Fruit fly (Drosophila melanogaster) whole organism, embryonic: ENCODE measurements around the gene CG2278.
A peak's percentile ranks its signal among the peaks of the same experiment; 100 is the strongest.

Source experiments
- Adf1 ChIP-seq: fragments of 200-800 bp; sonication (Bioruptor generic); IDR thresholded peaks from 2 replicates; pipeline ENCODE4 v1.3.6; 2022; ENCODE audit warnings: missing biosample characterization, missing genetic modification characterization
- CG11504 ChIP-seq: fragments of 200-800 bp; sonication (Bioruptor generic); optimal IDR thresholded peaks from 3 replicates; lab custom pipeline; 2019; ENCODE audit warnings: missing biosample characterization, mild to moderate bottlenecking, missing genetic modification characterization, moderate library complexity
- CG11695 ChIP-seq: fragments of 200-800 bp; sonication (Bioruptor generic); IDR thresholded peaks from 3 replicates; pipeline ENCODE4 v1.3.6; 2022; ENCODE audit warnings: missing biosample characterization, missing genetic modification characterization
- CG12391 ChIP-seq: fragments of 200-800 bp; sonication (Bioruptor generic); optimal IDR thresholded peaks from 3 replicates; lab custom pipeline; 2018; ENCODE audit warnings: missing biosample characterization, mild to moderate bottlenecking, missing genetic modification characterization, moderate library complexity
- CG13424 ChIP-seq: fragments of 200-800 bp; sonication (Bioruptor generic); optimal IDR thresholded peaks from 2 replicates; lab custom pipeline; 2019; ENCODE audit warnings: missing biosample characterization, mild to moderate bottlenecking, missing genetic modification characterization, moderate library complexity
- CG13624 ChIP-seq: fragments of 200-800 bp; sonication (Bioruptor generic); optimal IDR thresholded peaks from 2 replicates; lab custom pipeline; 2016; ENCODE audit warnings: missing biosample characterization, missing genetic modification characterization
- CG16779 ChIP-seq: fragments of 200-800 bp; sonication (Bioruptor generic); IDR thresholded peaks from 2 replicates; pipeline ENCODE4 v1.3.6; 2022; ENCODE audit warnings: missing biosample characterization, missing genetic modification characterization
- CG17361 ChIP-seq: fragments of 200-800 bp; sonication (Bioruptor generic); IDR thresholded peaks from 3 replicates; pipeline ENCODE4 v1.3.6; 2022; ENCODE audit warnings: missing biosample characterization, missing genetic modification characterization
- CG18599 ChIP-seq: fragments of 200-800 bp; sonication (Bioruptor generic); optimal IDR thresholded peaks from 3 replicates; lab custom pipeline; 2017; ENCODE audit warnings: missing biosample characterization, missing genetic modification characterization, mild to moderate bottlenecking, moderate library complexity, missing genetic modification reagents
- CG2199 ChIP-seq: fragments of 200-800 bp; sonication (Bioruptor generic); IDR thresholded peaks from 3 replicates; pipeline ENCODE4 v1.3.6; 2022; ENCODE audit warnings: missing biosample characterization, missing genetic modification characterization
- CG32772 ChIP-seq: fragments of 200-800 bp; sonication (Bioruptor generic); IDR thresholded peaks from 2 replicates; pipeline ENCODE4 v1.3.6; 2022; ENCODE audit warnings: missing biosample characterization, missing genetic modification characterization
- CG3838 ChIP-seq: fragments of 200-800 bp; sonication (Bioruptor generic); optimal IDR thresholded peaks from 3 replicates; lab custom pipeline; 2016; ENCODE audit warnings: missing biosample characterization, missing genetic modification characterization
- CG3847 ChIP-seq: fragments of 200-800 bp; sonication (Bioruptor generic); IDR thresholded peaks from 2 replicates; pipeline ENCODE4 v1.3.6; 2022; ENCODE audit warnings: missing biosample characterization, missing genetic modification characterization
- CG42726 ChIP-seq: fragments of 200-800 bp; sonication (Bioruptor generic); IDR thresholded peaks from 2 replicates; pipeline ENCODE4 v1.3.6; 2022; ENCODE audit warnings: missing biosample characterization, missing genetic modification characterization; ENCODE audit not compliant: partially characterized antibody
- CG4424 ChIP-seq: fragments of 200-800 bp; sonication (Bioruptor generic); optimal IDR thresholded peaks from 3 replicates; lab custom pipeline; 2016; ENCODE audit warnings: missing biosample characterization, missing genetic modification characterization
- CG4617 ChIP-seq: fragments of 200-800 bp; sonication (Bioruptor generic); optimal IDR thresholded peaks from 3 replicates; lab custom pipeline; 2016; ENCODE audit warnings: missing biosample characterization, missing genetic modification characterization, borderline replicate concordance
- CG4707 ChIP-seq: fragments of 200-800 bp; sonication (Bioruptor generic); optimal IDR thresholded peaks from 2 replicates; lab custom pipeline; 2018; ENCODE audit warnings: missing biosample characterization, mild to moderate bottlenecking, missing genetic modification characterization, moderate library complexity
- CG6854 ChIP-seq: fragments of 200-800 bp; sonication (Bioruptor generic); optimal IDR thresholded peaks from 3 replicates; lab custom pipeline; 2017; ENCODE audit warnings: missing biosample characterization, mild to moderate bottlenecking, missing genetic modification characterization
- CG7556 ChIP-seq: fragments of 200-800 bp; sonication (Bioruptor generic); optimal IDR thresholded peaks from 2 replicates; lab custom pipeline; 2017; ENCODE audit warnings: missing biosample characterization, mild to moderate bottlenecking, missing genetic modification characterization
- CG9817 ChIP-seq: fragments of 200-800 bp; sonication (Bioruptor generic); optimal IDR thresholded peaks from 2 replicates; lab custom pipeline; 2018; ENCODE audit warnings: missing biosample characterization, mild to moderate bottlenecking, missing genetic modification characterization, moderate library complexity
- CG9932 ChIP-seq: fragments of 200-800 bp; sonication (Bioruptor generic); IDR thresholded peaks from 2 replicates; pipeline ENCODE4 v1.3.6; 2022; ENCODE audit warnings: missing biosample characterization, missing genetic modification characterization
- Dad ChIP-seq: fragments of 200-800 bp; sonication (Bioruptor generic); optimal IDR thresholded peaks from 3 replicates; lab custom pipeline; 2016; ENCODE audit warnings: missing biosample characterization, missing genetic modification characterization
- Deaf1 ChIP-seq: fragments of 200-800 bp; optimal IDR thresholded peaks from 3 replicates; lab custom pipeline; 2019; ENCODE audit warnings: missing biosample characterization, mild to moderate bottlenecking, missing genetic modification characterization, moderate library complexity
- Drgx ChIP-seq: fragments of 200-800 bp; sonication (Bioruptor generic); IDR thresholded peaks from 2 replicates; pipeline ENCODE4 v1.3.6; 2022; ENCODE audit warnings: missing biosample characterization, missing genetic modification characterization
- Eip74EF ChIP-seq, 2 experiments: fragments of 200-800 bp in 1 of 2; fragments of >200 bp in 1 of 2; sonication (Bioruptor generic) in 1 of 2; optimal IDR thresholded peaks; 2 replicates each; lab custom pipeline; 2017 to 2019; ENCODE audit warnings: missing biosample characterization in 2 of 2, missing genetic modification characterization in 2 of 2, mild to moderate bottlenecking in 1 of 2, moderate library complexity in 1 of 2
- Hand ChIP-seq: fragments of 200-800 bp; sonication (Bioruptor generic); optimal IDR thresholded peaks from 2 replicates; lab custom pipeline; 2017; ENCODE audit warnings: mild to moderate bottlenecking, missing biosample characterization, missing genetic modification reagents, missing genetic modification characterization
- NC2α ChIP-seq: fragments of 200-800 bp; sonication (Bioruptor generic); optimal IDR thresholded peaks from 2 replicates; lab custom pipeline; 2016; ENCODE audit warnings: missing biosample characterization, missing genetic modification characterization
- NfI ChIP-seq: fragments of 200-800 bp; sonication (Bioruptor generic); optimal IDR thresholded peaks from 3 replicates; lab custom pipeline; 2018; ENCODE audit warnings: missing biosample characterization, mild to moderate bottlenecking, missing genetic modification characterization, moderate library complexity
- Oli ChIP-seq: fragments of 200-800 bp; sonication (Bioruptor generic); optimal IDR thresholded peaks from 2 replicates; lab custom pipeline; 2018; ENCODE audit warnings: missing biosample characterization, mild to moderate bottlenecking, missing genetic modification characterization, moderate library complexity
- Optix ChIP-seq: fragments of 200-800 bp; sonication (Bioruptor generic); IDR thresholded peaks from 3 replicates; pipeline ENCODE4 v1.3.6; 2022; ENCODE audit warnings: missing biosample characterization, missing genetic modification characterization
- Sin3A ChIP-seq: fragments of >200 bp; optimal IDR thresholded peaks from 2 replicates; lab custom pipeline; 2018
- Ssrp ChIP-seq: fragments of 200-800 bp; sonication (Bioruptor generic); optimal IDR thresholded peaks from 2 replicates; lab custom pipeline; 2018; ENCODE audit warnings: missing biosample characterization, mild to moderate bottlenecking, missing genetic modification characterization, moderate library complexity
- Stat92E ChIP-seq, 3 experiments: fragments of >200 bp in 2 of 3; fragments of 200-800 bp in 1 of 3; sonication (Bioruptor generic) in 1 of 3; optimal IDR thresholded peaks; 2 replicates each; lab custom pipeline; 2017 to 2019; ENCODE audit warnings: missing biosample characterization in 3 of 3, missing genetic modification characterization in 3 of 3, mild to moderate bottlenecking in 1 of 3, moderate library complexity in 1 of 3
- YL-1 ChIP-seq: fragments of 200-800 bp; sonication (Bioruptor generic); optimal IDR thresholded peaks from 3 replicates; lab custom pipeline; 2017; ENCODE audit warnings: missing biosample characterization, mild to moderate bottlenecking, missing genetic modification characterization
- ase ChIP-seq: fragments of 200-800 bp; sonication (Bioruptor generic); IDR thresholded peaks from 3 replicates; pipeline ENCODE4 v1.3.6; 2022; ENCODE audit warnings: missing biosample characterization, missing genetic modification characterization
- dpn ChIP-seq, 2 experiments: fragments of 200-800 bp; sonication (Bioruptor generic); optimal IDR thresholded peaks; 3 replicates each; lab custom pipeline; 2016; ENCODE audit warnings: missing biosample characterization in 2 of 2, missing genetic modification characterization in 2 of 2
- grau ChIP-seq: fragments of 200-800 bp; optimal IDR thresholded peaks from 3 replicates; lab custom pipeline; 2019; ENCODE audit warnings: missing biosample characterization, mild to moderate bottlenecking, missing genetic modification characterization, moderate library complexity
- jing ChIP-seq: fragments of 200-800 bp; sonication (Bioruptor generic); optimal IDR thresholded peaks from 2 replicates; lab custom pipeline; 2018; ENCODE audit warnings: missing biosample characterization, mild to moderate bottlenecking, missing genetic modification characterization
- jumu ChIP-seq: fragments of 200-800 bp; sonication (Bioruptor generic); optimal IDR thresholded peaks from 3 replicates; lab custom pipeline; 2016; ENCODE audit warnings: missing biosample characterization, missing genetic modification characterization
- lilli ChIP-seq: fragments of 200-800 bp; sonication (Bioruptor generic); optimal IDR thresholded peaks from 3 replicates; lab custom pipeline; 2016; ENCODE audit warnings: missing biosample characterization, missing genetic modification characterization
- lmd ChIP-seq: fragments of 200-800 bp; sonication (Bioruptor generic); IDR thresholded peaks from 2 replicates; pipeline ENCODE4 v1.3.6; 2022; ENCODE audit warnings: missing biosample characterization, missing genetic modification characterization
- org-1 ChIP-seq: fragments of 200-800 bp; sonication (Bioruptor generic); optimal IDR thresholded peaks from 2 replicates; lab custom pipeline; 2017; ENCODE audit warnings: missing biosample characterization, missing genetic modification characterization
- pros ChIP-seq: fragments of 200-800 bp; sonication (Bioruptor generic); optimal IDR thresholded peaks from 3 replicates; lab custom pipeline; 2019; ENCODE audit warnings: missing biosample characterization, mild to moderate bottlenecking, missing genetic modification characterization, moderate library complexity
- salm ChIP-seq: fragments of 200-800 bp; sonication (Bioruptor generic); optimal IDR thresholded peaks from 2 replicates; lab custom pipeline; 2018; ENCODE audit warnings: missing biosample characterization, mild to moderate bottlenecking, missing genetic modification characterization
- sob ChIP-seq: fragments of 200-800 bp; sonication (Bioruptor generic); IDR thresholded peaks from 2 replicates; pipeline ENCODE4 v1.3.6; 2022; ENCODE audit warnings: missing biosample characterization, missing genetic modification characterization
- tx ChIP-seq: fragments of 200-800 bp; sonication (Bioruptor generic); optimal IDR thresholded peaks from 2 replicates; lab custom pipeline; 2016; ENCODE audit warnings: missing biosample characterization, missing genetic modification characterization

The CG2278 gene

dm6 chrX:8178165-8178955 is 8.3 kb upstream of the CG2278 start, which contains the start of gene sdt (continued):
- TF ChIP-seq jumu (GFP tag; lab: Kevin White, UChicago) (no peak), CG13624 (peak; percentile 13), CG11504 (tag; lab: Kevin White, UChicago) (peak; percentile 54), CG9817 (no peak), CG18599 (GFP tag; lab: Kevin White, UChicago) (peak; percentile 21), CG4424 (no peak), Adf1 (GFP tag; lab: Robert Waterston, UW) (peak; percentile 90), CG13424 (tag; lab: Kevin White, UChicago) (peak; percentile 9), salm (tag; lab: Kevin White, UChicago) (no peak), ase (GFP tag; lab: Robert Waterston, UW) (no peak), CG2199 (GFP tag; lab: Robert Waterston, UW) (no peak), CG16779 (GFP tag; lab: Robert Waterston, UW) (peak; percentile 69), CG17361 (GFP tag; lab: Robert Waterston, UW) (peak; percentile 59; the same call in 1 of the 3 replicates), Dad (GFP tag; lab: Kevin White, UChicago) (no peak), Drgx (GFP tag; lab: Robert Waterston, UW) (no peak), sob (0 out of 2 replicates have a peak, but pooled peaks have one; percentile 34), lmd (GFP tag; lab: Robert Waterston, UW) (0 out of 2 replicates have a peak, but pooled peaks have one; percentile 11), Eip74EF (GFP tag; optimal IDR thresholded peaks at IDR 0.05; lab: Kevin White, UChicago) (peak in 1 of 2 experiments; percentile 40), grau (peak; percentile 32), Ssrp (tag; lab: Kevin White, UChicago) (peak; percentile 26), CG3847 (GFP tag; lab: Robert Waterston, UW) (no peak), CG3838 (GFP tag; lab: Kevin White, UChicago) (no peak), CG32772 (GFP tag; lab: Robert Waterston, UW) (no peak), dpn (GFP tag; optimal IDR thresholded peaks at IDR 0.05; lab: Kevin White, UChicago) (peak in 1 of 2 experiments; percentile 4), CG42726 (GFP tag; lab: Robert Waterston, UW) (no peak), CG12391 (tag; lab: Kevin White, UChicago) (peak; percentile 10), tx (no peak), NfI (GFP tag; lab: Kevin White, UChicago) (peak; percentile 4), CG7556 (GFP tag; lab: Kevin White, UChicago) (peak; percentile 57), jing (no peak), lilli (GFP tag; lab: Kevin White, UChicago) (peak; percentile 10), pros (no peak), YL-1 (GFP tag; lab: Kevin White, UChicago) (no peak), Optix (GFP tag; lab: Robert Waterston, UW) (no peak), CG4707 (GFP tag; lab: Kevin White, UChicago) (peak; percentile 30), Deaf1 (tag; lab: Kevin White, UChicago) (peak; percentile 85), Sin3A (lab: Kevin White, UChicago) (no peak), CG9932 (GFP tag; lab: Robert Waterston, UW) (no peak), Oli (tag; lab: Kevin White, UChicago) (peak; percentile 26), CG6854 (GFP tag; lab: Kevin White, UChicago) (no peak), org-1 (GFP tag; lab: Kevin White, UChicago) (peak; percentile 8), Hand (GFP tag; lab: Kevin White, UChicago) (peak; percentile 9), CG11695 (GFP tag; lab: Robert Waterston, UW) (no peak), NC2α (no peak), Stat92E (GFP tag; optimal IDR thresholded peaks at IDR 0.05; lab: Kevin White, UChicago) (no peak), CG4617 (no peak)
